Fruit fly (Drosophila melanogaster) whole organism, embryonic: ENCODE data around the gene CG5973.

Source experiments
- CG13775 ChIP-seq: fragments of 200-800 bp; sonication (Bioruptor generic); optimal IDR thresholded peaks from 3 replicates; lab custom pipeline; 2017; ENCODE audit warnings: missing biosample characterization, mild to moderate bottlenecking, missing genetic modification characterization
- insv ChIP-seq, 2 experiments: fragments of 200-800 bp; sonication (Bioruptor generic); optimal IDR thresholded peaks; 3 replicates each; lab custom pipeline; 2016 to 2018; ENCODE audit warnings: missing biosample characterization in 2 of 2, missing genetic modification characterization in 2 of 2
- tgo ChIP-seq: fragments of 200-800 bp; sonication (Bioruptor generic); IDR thresholded peaks from 3 replicates; pipeline ENCODE4 v1.3.6; 2022; ENCODE audit warnings: missing biosample characterization, missing genetic modification characterization

DNA sequence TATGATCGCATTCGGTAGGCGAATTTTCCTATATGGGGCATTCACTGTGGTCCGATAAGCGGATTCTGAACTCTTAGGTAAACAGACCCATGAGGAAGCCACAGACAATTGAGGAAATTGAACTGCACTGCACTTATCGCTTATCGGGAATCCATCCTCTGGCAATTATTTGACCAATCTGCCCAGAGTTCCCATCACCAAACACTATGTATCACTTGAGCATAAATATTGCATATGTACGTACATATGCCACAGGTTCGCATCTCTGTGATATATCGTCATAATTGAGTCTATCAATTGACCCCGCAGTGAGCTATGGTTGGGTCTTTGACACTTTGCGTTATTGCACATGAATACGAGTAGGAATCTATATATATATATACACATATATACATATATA, 11.1 kb downstream of the CG5973 start:
- TF ChIP-seq insv (GFP tag; optimal IDR thresholded peaks at IDR 0.05; lab: Kevin White, UChicago) (no peak), tgo (GFP tag; lab: Robert Waterston, UW) (no peak), CG13775 (GFP tag; lab: Kevin White, UChicago) (no peak)
